Worm (Caenorhabditis elegans): Measurements from ENCODE around the gene frpr-8.

The frpr-8 gene

DNA sequence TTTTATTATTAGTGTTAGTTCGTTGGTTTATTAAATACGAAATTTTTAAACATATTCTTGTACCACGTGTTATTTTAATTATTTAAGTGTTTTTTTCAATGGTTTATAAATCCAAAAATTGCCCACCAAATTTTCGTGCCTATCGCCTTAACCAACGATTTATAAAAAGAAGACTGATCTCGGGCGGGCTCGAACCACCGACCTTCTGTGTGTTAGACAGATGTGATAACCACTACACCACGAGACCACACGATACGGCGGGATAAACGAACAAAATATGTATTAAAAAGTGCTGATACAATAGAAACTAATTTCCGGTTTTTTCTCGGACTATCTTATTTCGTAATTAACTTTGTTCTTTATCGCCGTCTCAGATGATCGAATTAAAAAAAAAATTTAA lies 47.1 kb upstream of the frpr-8 start (continued):
- TF ChIP-seq ceh-63 (GFP tag; optimal IDR thresholded peaks at IDR 0.05) (no peak), lin-39 (tag; optimal IDR thresholded peaks at IDR 0.05) (no peak), ces-1 (GFP tag; optimal IDR thresholded peaks at IDR 0.05) (no peak), ztf-11 (tag; optimal IDR thresholded peaks at IDR 0.05) (no peak), nhr-28 (tag; optimal IDR thresholded peaks at IDR 0.05) (no peak), efl-1 (optimal IDR thresholded peaks at IDR 0.05) (no peak), efl-1 (GFP tag; optimal IDR thresholded peaks at IDR 0.05 in 1 of 2) (no peak), mab-9 (GFP tag; IDR thresholded peaks at IDR 0.05) (no peak), jun-1 (tag; optimal IDR thresholded peaks at IDR 0.05) (no peak), ceh-90 (tag; optimal IDR thresholded peaks at IDR 0.05) (no peak), C16A3.4 (tag; optimal IDR thresholded peaks at IDR 0.05) (no peak), nhr-20 (tag; optimal IDR thresholded peaks at IDR 0.05) (peak; percentile 13), Y116A8C.19 (tag; optimal IDR thresholded peaks at IDR 0.05; ENCODE audit: borderline replicate concordance) (no peak), fos-1 (tag; optimal IDR thresholded peaks at IDR 0.05) (no peak), lin-13 (GFP tag; optimal IDR thresholded peaks at IDR 0.05) (no peak), elt-2 (tag; optimal IDR thresholded peaks at IDR 0.05) (peak; percentile 2), dpl-1 (GFP tag; optimal IDR thresholded peaks at IDR 0.05) (no peak), hlh-4 (tag; optimal IDR thresholded peaks at IDR 0.05) (no peak), nhr-19 (GFP tag; conservative IDR thresholded peaks at IDR 0.05) (peak; percentile 23; the same call in 1 of the 2 replicates), pqm-1 (tag; optimal IDR thresholded peaks at IDR 0.05) (no peak), egl-13 (tag; optimal IDR thresholded peaks at IDR 0.05) (no peak), xbp-1 (tag; optimal IDR thresholded peaks at IDR 0.05) (no peak), unc-130 (tag; optimal IDR thresholded peaks at IDR 0.05) (no peak), tbx-2 (tag; optimal IDR thresholded peaks at IDR 0.05) (no peak), snu-23 (GFP tag; optimal IDR thresholded peaks at IDR 0.05) (peak; percentile 39), alr-1 (tag; optimal IDR thresholded peaks at IDR 0.05; ENCODE audit: borderline replicate concordance) (no peak), snpc-4 (tag; optimal IDR thresholded peaks at IDR 0.05) (no peak), lir-3 (tag; optimal IDR thresholded peaks at IDR 0.05; ENCODE audit: poor library complexity) (no peak), egl-27 (tag; optimal IDR thresholded peaks at IDR 0.05) (no peak)

DNA sequence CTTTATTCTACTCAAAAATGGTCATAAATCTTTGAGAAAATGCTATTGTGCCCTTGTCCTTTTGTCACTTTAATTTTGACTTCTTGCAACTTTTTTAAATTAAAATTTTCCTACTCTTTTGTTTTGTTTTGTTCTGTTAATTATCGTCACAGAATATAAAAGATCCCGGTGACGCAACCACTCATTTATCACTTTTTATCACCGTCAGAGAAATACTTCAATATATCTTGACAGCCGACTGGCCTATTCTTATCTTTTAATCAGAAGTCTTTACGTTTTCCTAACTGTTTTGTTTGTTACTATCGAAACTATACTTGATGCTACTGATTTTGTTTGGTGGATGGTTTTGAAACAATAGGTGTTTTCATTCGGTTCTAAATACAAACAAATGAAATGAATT lies 41.6 kb upstream of the frpr-8 start:
- TF ChIP-seq lin-14 (GFP tag; optimal IDR thresholded peaks at IDR 0.05) (no peak), blmp-1 (tag; optimal IDR thresholded peaks at IDR 0.05) (peak; percentile 54), nhr-85 (tag) (peak; percentile 51), Y116A8C.19 (tag; optimal IDR thresholded peaks at IDR 0.05; ENCODE audit: borderline replicate concordance) (no peak), elt-3 (tag; optimal IDR thresholded peaks at IDR 0.05) (peak in 2 of 6 experiments; percentile 7 to 46)

DNA sequence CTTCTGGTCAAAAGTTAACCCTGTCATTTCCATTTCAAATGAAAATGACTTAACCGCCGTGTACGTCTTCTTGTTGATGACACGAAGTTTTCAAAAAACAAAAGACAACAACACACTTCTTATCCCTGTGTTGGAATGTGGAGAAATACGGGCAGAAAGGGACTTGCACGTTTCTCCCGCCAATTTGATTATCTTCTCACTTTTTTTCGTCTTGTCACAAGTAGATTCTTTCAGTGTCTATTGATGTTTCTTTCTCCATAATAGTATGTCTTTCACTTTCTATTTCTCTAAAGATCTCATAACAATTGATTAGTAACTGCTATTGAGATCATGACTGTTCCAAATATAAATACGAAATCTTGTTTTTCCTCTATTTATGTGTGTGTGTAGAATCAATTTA lies 38.1 kb upstream of the frpr-8 start:
- TF ChIP-seq lin-35 (GFP tag; optimal IDR thresholded peaks at IDR 0.05): peak in 1 of 2 experiments; percentile 1
- TF ChIP-seq Y116A8C.19 (tag; optimal IDR thresholded peaks at IDR 0.05; ENCODE audit: borderline replicate concordance): no peak
- TF ChIP-seq lin-15B (tag; optimal IDR thresholded peaks at IDR 0.05): no peak
- no peak for TF ChIP-seq rnt-1 (tag; optimal IDR thresholded peaks at IDR 0.05)
- no peak for TF ChIP-seq alr-1 (tag; optimal IDR thresholded peaks at IDR 0.05; ENCODE audit: borderline replicate concordance)
- TF ChIP-seq snu-23 (GFP tag; optimal IDR thresholded peaks at IDR 0.05): peak; percentile 21
- TF ChIP-seq lin-14 (GFP tag; optimal IDR thresholded peaks at IDR 0.05): peak; percentile 75
- peak in 1 of 2 experiments; percentile 18 for TF ChIP-seq lsy-2 (tag; optimal IDR thresholded peaks at IDR 0.05)
- no peak for TF ChIP-seq ztf-11 (tag; optimal IDR thresholded peaks at IDR 0.05)
- TF ChIP-seq elt-3 (tag; optimal IDR thresholded peaks at IDR 0.05): peak in 1 of 6 experiments; percentile 69
- TF ChIP-seq dsc-1 (tag; optimal IDR thresholded peaks at IDR 0.05): no peak
- no peak for TF ChIP-seq zag-1 (tag; optimal IDR thresholded peaks at IDR 0.05)
- TF ChIP-seq irx-1 (tag; optimal IDR thresholded peaks at IDR 0.05): no peak
- peak; percentile 8 for TF ChIP-seq nhr-47 (tag; optimal IDR thresholded peaks at IDR 0.05)
- peak; percentile 22 for TF ChIP-seq nhr-71 (tag; optimal IDR thresholded peaks at IDR 0.05)
- TF ChIP-seq ces-1 (GFP tag; optimal IDR thresholded peaks at IDR 0.05): peak; percentile 80
- TF ChIP-seq blmp-1 (tag; optimal IDR thresholded peaks at IDR 0.05): peak; percentile 92
- peak; percentile 1 for TF ChIP-seq nhr-85 (tag)
- TF ChIP-seq nhr-20 (tag; optimal IDR thresholded peaks at IDR 0.05): peak; percentile 21
- TF ChIP-seq dpl-1 (GFP tag; optimal IDR thresholded peaks at IDR 0.05): no peak
